Worm (Caenorhabditis elegans): ENCODE results near the gene K09H11.9.

DNA sequence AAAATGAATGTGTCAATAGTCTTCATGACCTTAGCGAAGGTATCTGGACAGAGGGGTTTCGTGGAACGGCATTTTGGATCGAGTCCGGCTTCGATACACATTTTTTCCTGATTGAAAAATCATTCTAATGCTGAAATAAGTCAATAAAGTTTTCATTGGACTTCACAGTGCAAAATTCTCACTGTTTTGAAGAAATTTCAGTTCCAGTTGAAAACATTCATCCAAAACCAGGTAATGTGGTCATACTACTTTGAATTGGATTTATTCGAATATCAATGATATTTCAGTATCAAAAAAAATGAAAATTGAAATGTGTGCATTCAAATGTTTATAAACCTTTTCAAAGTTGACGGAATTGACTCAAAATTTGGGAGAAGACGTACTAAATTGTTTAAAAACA, 37.0 kb upstream of the K09H11.9 start, which contains the start of gene pgph-1:
- TF ChIP-seq ama-1 (optimal IDR thresholded peaks at IDR 0.05) (no peak), nhr-11 (tag; optimal IDR thresholded peaks at IDR 0.05) (no peak), nfya-1 (tag; optimal IDR thresholded peaks at IDR 0.05) (no peak), hlh-13 (GFP tag; optimal IDR thresholded peaks at IDR 0.05) (no peak), T23F11.4 (GFP tag; optimal IDR thresholded peaks at IDR 0.05) (no peak), pha-4 (tag; optimal IDR thresholded peaks at IDR 0.05) (no peak), ceh-19 (GFP tag; optimal IDR thresholded peaks at IDR 0.05) (no peak), pha-2 (tag; optimal IDR thresholded peaks at IDR 0.05) (no peak), ceh-14 (tag; optimal IDR thresholded peaks at IDR 0.05) (no peak), elt-2 (tag; optimal IDR thresholded peaks at IDR 0.05) (no peak), gmeb-2 (tag; optimal IDR thresholded peaks at IDR 0.05) (no peak)
